Worm (Caenorhabditis elegans) whole organism, early embryonic: Measurements from ENCODE around the gene slc-25A18.2.

Experiments
- ama-1 ChIP-seq: fragments of 150-350 bp; optimal IDR thresholded peaks from 2 replicates; lab custom pipeline; 2014
- ets-7 ChIP-seq: sonication (generic microtip); optimal IDR thresholded peaks from 2 replicates; lab custom pipeline; 2016; ENCODE audit warnings: missing genotype, missing genetic modification characterization, missing compliant biosample characterization
- flt-1 ChIP-seq: fragments of 200-800 bp; sonication (Bioruptor generic); IDR thresholded peaks from 2 replicates; pipeline ENCODE4 v1.3.6; 2022; ENCODE audit warnings: missing genetic modification characterization, missing compliant biosample characterization
- hmg-4 ChIP-seq: fragments of 200-800 bp; sonication (Bioruptor generic); optimal IDR thresholded peaks from 2 replicates; lab custom pipeline; 2018; ENCODE audit warnings: mild to moderate bottlenecking, missing genetic modification characterization, missing compliant biosample characterization
- pes-1 ChIP-seq: fragments of 200-800 bp; sonication (Bioruptor generic); IDR thresholded peaks from 2 replicates; pipeline ENCODE4 v1.3.6; 2022; ENCODE audit warnings: missing genetic modification reagents, missing genetic modification characterization, missing compliant biosample characterization
- sea-1 ChIP-seq: fragments of 200-800 bp; sonication (Bioruptor generic); conservative IDR thresholded peaks from 2 replicates; pipeline ENCODE4 v1.3.6; 2022; ENCODE audit warnings: missing genetic modification characterization, missing compliant biosample characterization
- tbx-11 ChIP-seq: fragments of 200-800 bp; sonication (Bioruptor generic); IDR thresholded peaks from 2 replicates; pipeline ENCODE4 v1.3.6; 2022; ENCODE audit warnings: missing genetic modification characterization, missing compliant biosample characterization
- tbx-37 ChIP-seq: fragments of 200-800 bp; sonication (Bioruptor generic); conservative IDR thresholded peaks from 2 replicates; pipeline ENCODE4 v1.3.6; 2022; ENCODE audit warnings: missing genetic modification reagents, missing genetic modification characterization, missing compliant biosample characterization

DNA sequence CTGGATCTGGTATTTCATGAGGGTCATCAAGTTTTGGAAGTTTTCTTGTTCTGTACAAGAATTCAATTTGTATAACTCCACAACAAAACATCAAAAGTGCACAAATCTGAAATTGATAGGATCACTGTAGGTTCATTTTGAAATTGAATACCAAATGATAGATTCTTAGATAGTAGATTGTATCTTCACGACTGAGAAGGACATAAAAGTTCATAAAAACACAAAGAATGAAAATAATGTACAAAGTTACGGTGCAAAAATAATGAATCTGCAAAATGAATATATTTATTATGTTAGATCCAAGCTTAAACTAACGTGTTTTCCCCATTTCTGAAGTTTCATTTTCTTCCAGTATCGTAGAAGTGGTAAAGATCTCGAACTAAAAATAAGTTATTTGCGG is 26.1 kb downstream of the slc-25A18.2 start:
- TF ChIP-seq ama-1 (lab: Kevin White, UChicago) (no peak), flt-1 (GFP tag; lab: Robert Waterston, UW) (no peak), pes-1 (GFP tag; lab: Robert Waterston, UW) (no peak), hmg-4 (GFP tag; lab: Kevin White, UChicago) (no peak), ets-7 (tag; lab: Kevin White, UChicago) (no peak), tbx-37 (no peak), sea-1 (GFP tag; lab: Robert Waterston, UW) (no peak), tbx-11 (GFP tag; lab: Robert Waterston, UW) (no peak)
